Worm (Caenorhabditis elegans): ENCODE measurements around the gene str-67.

str-67 gene

ce11 chrV:1100280-1100679, 35.9 kb upstream of the str-67 start, which contains the start of gene Y50D4B.2:
Gene Y50D4B.2 (plus strand): TSS chrV:1100580.
- TF ChIP-seq tlf-1 (GFP tag; optimal IDR thresholded peaks at IDR 0.05): no peak
- TF ChIP-seq egrh-3 (GFP tag; IDR thresholded peaks at IDR 0.05): no peak
- TF ChIP-seq aptf-3 (GFP tag; IDR thresholded peaks at IDR 0.05): no peak
- no peak for TF ChIP-seq rec-8 (tag; optimal IDR thresholded peaks at IDR 0.05)
- no peak for TF ChIP-seq mxl-1 (tag; optimal IDR thresholded peaks at IDR 0.05)
- no peak for TF ChIP-seq lin-35 (GFP tag; optimal IDR thresholded peaks at IDR 0.05)
- TF ChIP-seq K11D2.4 (GFP tag; IDR thresholded peaks at IDR 0.05): no peak
- no peak for TF ChIP-seq Y53F4B.3 (GFP tag; IDR thresholded peaks at IDR 0.05)
- no peak for TF ChIP-seq attf-6 (GFP tag; IDR thresholded peaks at IDR 0.05)
- no peak for TF ChIP-seq aptf-2 (GFP tag; conservative IDR thresholded peaks at IDR 0.05)
- TF ChIP-seq F22D6.2 (tag; optimal IDR thresholded peaks at IDR 0.05): no peak

DNA sequence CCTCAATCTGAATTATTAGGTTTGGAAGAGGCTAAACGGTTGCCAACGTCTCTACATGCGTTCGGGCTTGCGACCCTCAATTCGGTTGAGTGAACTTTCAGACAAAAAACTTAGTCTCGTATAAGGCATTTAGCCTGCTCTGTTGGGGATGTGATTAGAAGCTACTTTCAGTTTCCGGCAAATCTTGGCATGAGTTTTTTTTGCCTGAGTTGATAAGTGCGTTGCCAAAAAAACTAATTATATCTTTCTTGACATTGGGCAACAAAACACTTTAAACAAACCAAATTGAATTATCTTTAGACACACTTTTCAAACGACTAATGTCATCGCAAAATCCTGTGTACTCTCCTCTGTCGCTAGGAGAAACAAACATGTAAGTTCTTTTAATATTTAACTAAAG, 28.0 kb upstream of the str-67 start, which contains the start of gene Y50D4B.4:
Gene Y50D4B.4 (plus strand): TSS at position 301 of the 400 bp plus-strand sequence.
- TF ChIP-seq Y95B8A.8 (GFP tag; IDR thresholded peaks at IDR 0.05): no peak
- TF ChIP-seq attf-3 (GFP tag; conservative IDR thresholded peaks at IDR 0.05): no peak
- TF ChIP-seq cebp-2 (GFP tag; IDR thresholded peaks at IDR 0.05): no peak
- no peak for TF ChIP-seq ztf-6 (GFP tag; IDR thresholded peaks at IDR 0.05)
- TF ChIP-seq ccch-3 (GFP tag; optimal IDR thresholded peaks at IDR 0.05): no peak
- TF ChIP-seq lag-1 (GFP tag; IDR thresholded peaks at IDR 0.05): no peak
- TF ChIP-seq unc-130 (GFP tag; optimal IDR thresholded peaks at IDR 0.05): no peak
- TF ChIP-seq K11D2.4 (GFP tag; IDR thresholded peaks at IDR 0.05): no peak
- no peak for TF ChIP-seq ama-1 (optimal IDR thresholded peaks at IDR 0.05)
- no peak for TF ChIP-seq ama-1 (GFP tag; optimal IDR thresholded peaks at IDR 0.05)
- TF ChIP-seq F33H1.4 (GFP tag; IDR thresholded peaks at IDR 0.05): no peak
- TF ChIP-seq zfh-2 (GFP tag; conservative IDR thresholded peaks at IDR 0.05): no peak
- no peak for TF ChIP-seq lir-1 (GFP tag; conservative IDR thresholded peaks at IDR 0.05)
- no peak for TF ChIP-seq tlf-1 (GFP tag; optimal IDR thresholded peaks at IDR 0.05)
- no peak for TF ChIP-seq ztf-26 (tag; optimal IDR thresholded peaks at IDR 0.05)
- TF ChIP-seq sdz-38 (tag; optimal IDR thresholded peaks at IDR 0.05): no peak
- TF ChIP-seq C06A6.2 (GFP tag; conservative IDR thresholded peaks at IDR 0.05): no peak
- no peak for TF ChIP-seq dox-1 (GFP tag; IDR thresholded peaks at IDR 0.05)
- TF ChIP-seq bed-2 (GFP tag; IDR thresholded peaks at IDR 0.05): no peak
- TF ChIP-seq unc-62 (GFP tag; optimal IDR thresholded peaks at IDR 0.05): no peak
- TF ChIP-seq chd-7 (tag; optimal IDR thresholded peaks at IDR 0.05): no peak

DNA sequence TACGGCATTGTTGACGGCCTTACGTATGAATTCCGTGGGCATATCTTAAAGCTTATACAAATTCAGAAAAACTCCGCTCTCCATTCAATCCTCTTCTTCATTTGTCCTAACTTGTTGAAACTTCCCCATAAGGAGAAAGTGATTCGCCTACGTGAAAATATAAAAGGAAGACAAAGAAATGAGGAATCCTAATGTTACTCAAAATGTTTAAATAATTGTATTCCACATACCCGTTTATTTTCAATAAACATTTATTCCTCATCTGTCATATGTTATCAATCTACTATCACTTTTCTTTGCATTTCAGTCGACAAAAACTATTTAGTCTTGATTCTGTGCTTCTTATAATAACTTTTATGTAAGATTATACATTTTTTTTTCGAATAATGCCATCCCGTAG, 23.6 kb upstream of the str-67 start, which contains the start of gene clec-203:
Gene clec-203 (plus strand): TSS at position 301 of the 400 bp plus-strand sequence.
- no peak for TF ChIP-seq egrh-3 (GFP tag; IDR thresholded peaks at IDR 0.05)
- no peak for TF ChIP-seq nfya-1 (tag; optimal IDR thresholded peaks at IDR 0.05; ENCODE audit: borderline replicate concordance, insufficient read depth)
- TF ChIP-seq snpc-4 (GFP tag; optimal IDR thresholded peaks at IDR 0.05): no peak
- TF ChIP-seq snpc-4 (tag; optimal IDR thresholded peaks at IDR 0.05): no peak
- TF ChIP-seq Y56A3A.18 (GFP tag; IDR thresholded peaks at IDR 0.05): no peak
- no peak for TF ChIP-seq fkh-3 (tag; optimal IDR thresholded peaks at IDR 0.05)
- TF ChIP-seq snpc-3.4 (tag; optimal IDR thresholded peaks at IDR 0.05): no peak
- no peak for TF ChIP-seq dpl-1 (GFP tag; optimal IDR thresholded peaks at IDR 0.05)
- no peak for TF ChIP-seq ceh-58 (GFP tag; IDR thresholded peaks at IDR 0.05)
- TF ChIP-seq ama-1 (optimal IDR thresholded peaks at IDR 0.05): no peak
- TF ChIP-seq ama-1 (GFP tag; optimal IDR thresholded peaks at IDR 0.05): no peak
- no peak for TF ChIP-seq sdz-38 (tag; optimal IDR thresholded peaks at IDR 0.05)
- TF ChIP-seq ztf-25 (GFP tag; IDR thresholded peaks at IDR 0.05): no peak
- no peak for TF ChIP-seq die-1 (tag; optimal IDR thresholded peaks at IDR 0.05)
- TF ChIP-seq mes-4 (tag; optimal IDR thresholded peaks at IDR 0.05): no peak
- TF ChIP-seq C17E4.6 (GFP tag; IDR thresholded peaks at IDR 0.05): no peak
- TF ChIP-seq unc-130 (GFP tag; optimal IDR thresholded peaks at IDR 0.05): no peak
- TF ChIP-seq madf-6 (GFP tag; IDR thresholded peaks at IDR 0.05): no peak
- no peak for TF ChIP-seq egl-18 (GFP tag; IDR thresholded peaks at IDR 0.05)
- no peak for TF ChIP-seq lir-1 (GFP tag; conservative IDR thresholded peaks at IDR 0.05)
- TF ChIP-seq F55B11.4 (tag; optimal IDR thresholded peaks at IDR 0.05; ENCODE audit: borderline replicate concordance, insufficient read depth): no peak
